Fruit fly (Drosophila melanogaster): Measurements from ENCODE around the gene RpL34a.

The RpL34a gene

dm6 chr3R:26104302-26105140 lies 45.5 kb upstream of the RpL34a start (continued):
- no peak for TF ChIP-seq CG9609 (GFP tag; optimal IDR thresholded peaks at IDR 0.05)
- no peak for TF ChIP-seq ham (GFP tag; IDR thresholded peaks at IDR 0.05)
- TF ChIP-seq caup (GFP tag; optimal IDR thresholded peaks at IDR 0.05; ENCODE audit: severe bottlenecking), result peak; percentile 49
- TF ChIP-seq Ravus (GFP tag; IDR thresholded peaks at IDR 0.05), result no peak
- no peak for TF ChIP-seq Atf3 (GFP tag; optimal IDR thresholded peaks at IDR 0.05)
- no peak for TF ChIP-seq CG17186 (GFP tag; optimal IDR thresholded peaks at IDR 0.05)
- no peak for TF ChIP-seq B-H1 (GFP tag; IDR thresholded peaks at IDR 0.05)
- TF ChIP-seq row (GFP tag; IDR thresholded peaks at IDR 0.05), result peak; percentile 42; the same call in 2 of the 3 replicates
- TF ChIP-seq CG11247 (GFP tag; IDR thresholded peaks at IDR 0.05), result no peak
- TF ChIP-seq CHES-1-like (GFP tag; optimal IDR thresholded peaks at IDR 0.05), result no peak
- TF ChIP-seq CG9932 (GFP tag; IDR thresholded peaks at IDR 0.05), result peak; percentile 43; the same call in 1 of the 2 replicates
- TF ChIP-seq twi (tag; optimal IDR thresholded peaks at IDR 0.05), result no peak
- peak; percentile 78 for TF ChIP-seq dysf (GFP tag; IDR thresholded peaks at IDR 0.05)
- TF ChIP-seq CG13624 (GFP tag; optimal IDR thresholded peaks at IDR 0.05), result no peak
- no peak for TF ChIP-seq Hand (GFP tag; optimal IDR thresholded peaks at IDR 0.05)
- no peak for TF ChIP-seq mld (GFP tag; IDR thresholded peaks at IDR 0.05; ENCODE audit: partially characterized antibody)
- peak; percentile 31 for TF ChIP-seq Blimp-1 (GFP tag; optimal IDR thresholded peaks at IDR 0.05)
- TF ChIP-seq CG1529 (GFP tag; optimal IDR thresholded peaks at IDR 0.05), result no peak
- peak; percentile 23 for TF ChIP-seq CG12769 (tag; optimal IDR thresholded peaks at IDR 0.05)
- peak; percentile 41 for TF ChIP-seq Fer1 (GFP tag; optimal IDR thresholded peaks at IDR 0.05)
- TF ChIP-seq slbo (GFP tag; IDR thresholded peaks at IDR 0.05), result peak; percentile 51
- peak; percentile 28 for TF ChIP-seq CG12155 (GFP tag; optimal IDR thresholded peaks at IDR 0.05)
- TF ChIP-seq MBD-R2 (GFP tag; IDR thresholded peaks at IDR 0.05), result peak; percentile 8; the same call in 1 of the 2 replicates
- no peak for TF ChIP-seq Rx (GFP tag; IDR thresholded peaks at IDR 0.05)
- TF ChIP-seq D (optimal IDR thresholded peaks at IDR 0.05), result no peak
- no peak for TF ChIP-seq D (GFP tag; optimal IDR thresholded peaks at IDR 0.05)
- TF ChIP-seq Doc3 (GFP tag; IDR thresholded peaks at IDR 0.05; ENCODE audit: partially characterized antibody), result no peak
- no peak for TF ChIP-seq Bdp1 (GFP tag; optimal IDR thresholded peaks at IDR 0.05)
- no peak for TF ChIP-seq CG8765 (GFP tag; IDR thresholded peaks at IDR 0.05)
- TF ChIP-seq Sry-β (GFP tag; optimal IDR thresholded peaks at IDR 0.05), result no peak
- peak; percentile 10 for TF ChIP-seq Fer2 (tag; optimal IDR thresholded peaks at IDR 0.05)
- peak; percentile 34; the same call in 1 of the 2 replicates for TF ChIP-seq CG14441 (GFP tag; IDR thresholded peaks at IDR 0.05)
- no peak for TF ChIP-seq hbn (GFP tag; IDR thresholded peaks at IDR 0.05; ENCODE audit: partially characterized antibody)
- TF ChIP-seq lov (optimal IDR thresholded peaks at IDR 0.05), result no peak
- no peak for TF ChIP-seq lov (GFP tag; IDR thresholded peaks at IDR 0.05)
- TF ChIP-seq CG34422 (GFP tag; IDR thresholded peaks at IDR 0.05), result 0 out of 3 replicates have a peak, but pooled peaks have one; percentile 7
- peak; percentile 27 for TF ChIP-seq CG7928 (GFP tag; optimal IDR thresholded peaks at IDR 0.05)
- no peak for TF ChIP-seq CG30020 (tag; optimal IDR thresholded peaks at IDR 0.05)
- TF ChIP-seq CG11093 (GFP tag; IDR thresholded peaks at IDR 0.05), result no peak
- TF ChIP-seq prd (optimal IDR thresholded peaks at IDR 0.05), result no peak
- TF ChIP-seq prd (GFP tag; IDR thresholded peaks at IDR 0.05), result peak; percentile 44; the same call in 1 of the 3 replicates

- TF ChIP-seq B-H2 (GFP tag; optimal IDR thresholded peaks at IDR 0.05), result no peak
- peak; percentile 3 for TF ChIP-seq gfzf (GFP tag; optimal IDR thresholded peaks at IDR 0.05)
- TF ChIP-seq sd (tag; optimal IDR thresholded peaks at IDR 0.05), result peak; percentile 94
- TF ChIP-seq Dp (GFP tag; optimal IDR thresholded peaks at IDR 0.05), result peak; percentile 100
- TF ChIP-seq Adf1 (GFP tag; IDR thresholded peaks at IDR 0.05), result peak; percentile 68
- no peak for TF ChIP-seq CG17912 (GFP tag; optimal IDR thresholded peaks at IDR 0.05)
- TF ChIP-seq HmgZ (tag; optimal IDR thresholded peaks at IDR 0.05), result peak; percentile 62
- no peak for TF ChIP-seq CG15696 (tag; optimal IDR thresholded peaks at IDR 0.05)
- peak; percentile 48 for TF ChIP-seq CTCF (GFP tag; optimal IDR thresholded peaks at IDR 0.05)
- peak; percentile 3 for TF ChIP-seq CG15514 (GFP tag; optimal IDR thresholded peaks at IDR 0.05)
- peak; percentile 99 for TF ChIP-seq CG31365 (tag; optimal IDR thresholded peaks at IDR 0.05)
- no peak for TF ChIP-seq ap (GFP tag; IDR thresholded peaks at IDR 0.05)
Observed at dm6 chr3R:26103440-26103839, 44.4 kb upstream of the RpL34a start.
